Worm (Caenorhabditis elegans): Measurements from ENCODE around the gene metl-18.

The metl-18 gene

DNA sequence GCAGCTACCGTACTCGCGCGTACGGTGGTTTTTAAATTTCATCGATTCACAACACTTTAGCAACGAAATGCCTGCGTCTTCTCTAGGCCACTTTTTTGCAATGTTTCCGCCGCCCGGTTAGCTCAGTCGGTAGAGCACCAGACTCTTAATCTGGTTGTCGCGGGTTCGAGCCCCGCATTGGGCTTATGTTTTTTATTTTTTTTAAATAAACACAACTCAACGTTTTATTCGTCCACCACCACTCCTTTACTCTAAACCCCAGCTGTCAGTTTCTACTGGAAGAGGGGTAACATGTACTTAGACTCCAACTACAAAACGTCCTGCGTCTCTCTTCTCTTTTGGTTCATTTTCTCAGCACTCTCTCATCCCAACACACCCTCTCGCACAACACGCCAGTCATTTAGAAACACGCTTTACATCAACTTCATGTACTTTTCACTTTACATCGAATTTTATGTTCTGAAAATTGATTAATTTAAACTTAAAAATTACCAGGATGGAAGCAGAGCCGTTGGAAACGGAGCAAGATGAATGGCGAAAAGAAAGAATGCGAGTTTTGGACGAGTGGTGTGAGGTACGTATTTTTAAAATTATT lies 36.0 kb upstream of the metl-18 start, which contains the start of the genes elmd-1 and hecw-1 (continued):
- TF ChIP-seq ztf-26 (tag; optimal IDR thresholded peaks at IDR 0.05) (peak; percentile 13), Y95B8A.8 (GFP tag; IDR thresholded peaks at IDR 0.05) (0 out of 2 replicates have a peak, but pooled peaks have one; percentile 59), Y79H2A.3 (GFP tag; conservative IDR thresholded peaks at IDR 0.05) (no peak), cebp-2 (GFP tag; IDR thresholded peaks at IDR 0.05) (no peak), snpc-4 (GFP tag; optimal IDR thresholded peaks at IDR 0.05) (no peak), snpc-4 (tag; optimal IDR thresholded peaks at IDR 0.05) (peak in 3 of 4 experiments; percentile 28 to 59 (median 29)), ZK185.1 (tag; optimal IDR thresholded peaks at IDR 0.05; ENCODE audit: poor library complexity, severe bottlenecking) (no peak), F57A8.1 (GFP tag; optimal IDR thresholded peaks at IDR 0.05) (no peak), efl-1 (GFP tag; optimal IDR thresholded peaks at IDR 0.05) (no peak), sdz-38 (tag; optimal IDR thresholded peaks at IDR 0.05) (no peak), tlf-1 (GFP tag; optimal IDR thresholded peaks at IDR 0.05) (peak; percentile 8), F37B4.10 (GFP tag; IDR thresholded peaks at IDR 0.05) (no peak), B0019.2 (GFP tag; conservative IDR thresholded peaks at IDR 0.05) (peak; percentile 45; the same call in 1 of the 2 replicates), ccch-3 (GFP tag; optimal IDR thresholded peaks at IDR 0.05) (no peak), dpff-1 (tag; optimal IDR thresholded peaks at IDR 0.05) (no peak), ceh-40 (GFP tag; IDR thresholded peaks at IDR 0.05) (no peak), F23B12.7 (tag; optimal IDR thresholded peaks at IDR 0.05; ENCODE audit: insufficient read depth) (no peak), ztf-22 (GFP tag; optimal IDR thresholded peaks at IDR 0.05) (peak; percentile 59), C17E4.6 (GFP tag; IDR thresholded peaks at IDR 0.05) (no peak), tbp1 (GFP tag; optimal IDR thresholded peaks at IDR 0.05) (peak; percentile 97), madf-8 (GFP tag; conservative IDR thresholded peaks at IDR 0.05) (peak; percentile 54), hmg-20 (GFP tag; IDR thresholded peaks at IDR 0.05) (no peak), T07F8.4 (tag; optimal IDR thresholded peaks at IDR 0.05) (peak; percentile 28), F57C9.4 (tag; optimal IDR thresholded peaks at IDR 0.05) (no peak), nfya-1 (tag; optimal IDR thresholded peaks at IDR 0.05; ENCODE audit: borderline replicate concordance, insufficient read depth) (no peak), ama-1 (optimal IDR thresholded peaks at IDR 0.05) (no peak), ama-1 (GFP tag; optimal IDR thresholded peaks at IDR 0.05) (peak in 1 of 2 experiments; percentile 74), D2030.7 (GFP tag; IDR thresholded peaks at IDR 0.05) (peak; percentile 77), egl-18 (GFP tag; IDR thresholded peaks at IDR 0.05) (no peak), die-1 (tag; optimal IDR thresholded peaks at IDR 0.05) (peak; percentile 46), sptf-2 (GFP tag; optimal IDR thresholded peaks at IDR 0.05) (peak; percentile 7), nhr-179 (tag; optimal IDR thresholded peaks at IDR 0.05) (no peak), egrh-3 (GFP tag; IDR thresholded peaks at IDR 0.05) (no peak), pbrm-1 (GFP tag; IDR thresholded peaks at IDR 0.05) (peak; percentile 70; the same call in 1 of the 2 replicates), F49E8.2 (tag; optimal IDR thresholded peaks at IDR 0.05; ENCODE audit: insufficient read depth) (peak; percentile 71), hlh-12 (tag; optimal IDR thresholded peaks at IDR 0.05) (no peak), fkh-3 (tag; optimal IDR thresholded peaks at IDR 0.05) (no peak), lin-54 (GFP tag; optimal IDR thresholded peaks at IDR 0.05) (peak; percentile 63), bed-2 (GFP tag; IDR thresholded peaks at IDR 0.05) (no peak), mes-4 (tag; optimal IDR thresholded peaks at IDR 0.05) (no peak), F39B2.1 (GFP tag; IDR thresholded peaks at IDR 0.05) (no peak), F33H1.4 (GFP tag; IDR thresholded peaks at IDR 0.05) (peak; percentile 78), rec-8 (tag; optimal IDR thresholded peaks at IDR 0.05) (no peak), dpl-1 (GFP tag; optimal IDR thresholded peaks at IDR 0.05) (no peak), lsl-1 (GFP tag; optimal IDR thresholded peaks at IDR 0.05) (peak; percentile 82), pha-4 (tag; optimal IDR thresholded peaks at IDR 0.05) (no peak), egl-44 (GFP tag; IDR thresholded peaks at IDR 0.05) (peak; percentile 72; the same call in 1 of the 2 replicates), hmg-1.2 (GFP tag; IDR thresholded peaks at IDR 0.05) (peak; percentile 78), madf-3 (GFP tag; IDR thresholded peaks at IDR 0.05) (no peak)
